Worm (Caenorhabditis elegans) whole organism, mixed stage, embryonic: ENCODE measurements around the gene clc-31.

Experiments used
- M03D4.4 ChIP-seq: sonication (generic microtip); optimal IDR thresholded peaks from 2 replicates; lab custom pipeline; 2017; ENCODE audit warnings: mild to moderate bottlenecking, missing genetic modification characterization, missing compliant biosample characterization
- bed-3 ChIP-seq: fragments of 200-800 bp; sonication (Bioruptor generic); optimal IDR thresholded peaks from 3 replicates; lab custom pipeline; 2018; ENCODE audit warnings: mild to moderate bottlenecking, missing genetic modification characterization, moderate library complexity, missing compliant biosample characterization
- blmp-1 ChIP-seq: fragments of 150-350 bp; optimal IDR thresholded peaks from 2 replicates; lab custom pipeline; 2014; ENCODE audit warnings: missing biosample characterization, missing genetic modification characterization
- ceh-39 ChIP-seq: fragments of 150-350 bp; optimal IDR thresholded peaks from 2 replicates; lab custom pipeline; 2014; ENCODE audit warnings: missing biosample characterization, missing genetic modification characterization
- ceh-43 ChIP-seq: fragments of 200-800 bp; sonication (Bioruptor generic); optimal IDR thresholded peaks from 2 replicates; lab custom pipeline; 2018; ENCODE audit warnings: mild to moderate bottlenecking, missing genetic modification characterization, moderate library complexity, missing compliant biosample characterization
- ceh-83 ChIP-seq: fragments of 200-800 bp; sonication (Bioruptor generic); optimal IDR thresholded peaks from 2 replicates; lab custom pipeline; 2018; ENCODE audit warnings: mild to moderate bottlenecking, missing genetic modification characterization, missing compliant biosample characterization
- ces-1 ChIP-seq: fragments of 150-350 bp; optimal IDR thresholded peaks from 2 replicates; lab custom pipeline; 2014; ENCODE audit warnings: missing biosample characterization, missing genetic modification reagents, missing genetic modification characterization
- cnd-1 ChIP-seq: fragments of 200-800 bp; sonication (Bioruptor generic); optimal IDR thresholded peaks from 2 replicates; lab custom pipeline; 2018; ENCODE audit warnings: mild to moderate bottlenecking, missing genetic modification characterization, missing compliant biosample characterization
- drap-1 ChIP-seq: fragments of 200-800 bp; sonication (Bioruptor generic); optimal IDR thresholded peaks from 3 replicates; lab custom pipeline; 2018; ENCODE audit warnings: mild to moderate bottlenecking, missing genetic modification characterization, missing compliant biosample characterization
- elt-1 ChIP-seq: sonication (generic microtip); optimal IDR thresholded peaks from 2 replicates; lab custom pipeline; 2017; ENCODE audit warnings: missing genetic modification characterization, mild to moderate bottlenecking, missing compliant biosample characterization, antibody characterized with exemption, moderate library complexity, borderline replicate concordance; ENCODE audit not compliant: insufficient read depth
- flh-1 ChIP-seq: fragments of 200-800 bp; sonication (Bioruptor generic); optimal IDR thresholded peaks from 2 replicates; lab custom pipeline; 2018; ENCODE audit warnings: mild to moderate bottlenecking, missing genetic modification characterization, moderate library complexity, missing compliant biosample characterization
- ham-2 ChIP-seq: fragments of 200-800 bp; sonication (Bioruptor generic); optimal IDR thresholded peaks from 2 replicates; lab custom pipeline; 2018; ENCODE audit warnings: mild to moderate bottlenecking, missing genetic modification characterization, missing compliant biosample characterization
- hlh-1 ChIP-seq: fragments of 150-350 bp; optimal IDR thresholded peaks from 2 replicates; lab custom pipeline; 2014; ENCODE audit warnings: missing biosample characterization, missing genetic modification reagents, missing genetic modification characterization
- lin-13 ChIP-seq: fragments of 150-350 bp; optimal IDR thresholded peaks from 2 replicates; lab custom pipeline; 2014; ENCODE audit warnings: missing biosample characterization, missing genetic modification characterization
- lin-32 ChIP-seq: fragments of 200-800 bp; sonication (Bioruptor generic); optimal IDR thresholded peaks from 2 replicates; lab custom pipeline; 2018; ENCODE audit warnings: mild to moderate bottlenecking, missing genetic modification characterization, missing compliant biosample characterization
- lsy-2 ChIP-seq: fragments of 150-350 bp; optimal IDR thresholded peaks from 2 replicates; lab custom pipeline; 2014; ENCODE audit warnings: missing biosample characterization, missing genetic modification characterization
- mab-5 ChIP-seq: fragments of 150-350 bp; optimal IDR thresholded peaks from 2 replicates; lab custom pipeline; 2014; ENCODE audit warnings: missing biosample characterization, missing genetic modification characterization
- mep-1 ChIP-seq: fragments of 150-350 bp; optimal IDR thresholded peaks from 2 replicates; lab custom pipeline; 2017; ENCODE audit warnings: missing biosample characterization, missing genetic modification reagents, missing genetic modification characterization, inconsistent platforms
- mls-2 ChIP-seq: sonication (generic microtip); optimal IDR thresholded peaks from 2 replicates; lab custom pipeline; 2016; ENCODE audit warnings: mild to moderate bottlenecking, missing genetic modification characterization, moderate library complexity, missing compliant biosample characterization
- nhr-12 ChIP-seq: fragments of 150-350 bp; optimal IDR thresholded peaks from 2 replicates; lab custom pipeline; 2014; ENCODE audit warnings: missing biosample characterization, missing genetic modification characterization
- nhr-2 ChIP-seq: fragments of 150-350 bp; optimal IDR thresholded peaks from 2 replicates; lab custom pipeline; 2014; ENCODE audit warnings: missing biosample characterization, missing genetic modification characterization
- nhr-237 ChIP-seq: fragments of 150-350 bp; optimal IDR thresholded peaks from 2 replicates; lab custom pipeline; 2014; ENCODE audit warnings: missing biosample characterization, missing genetic modification characterization
- nhr-28 ChIP-seq: fragments of 150-350 bp; optimal IDR thresholded peaks from 2 replicates; lab custom pipeline; 2014; ENCODE audit warnings: missing biosample characterization, missing genetic modification characterization
- nhr-76 ChIP-seq: sonication (generic microtip); optimal IDR thresholded peaks from 2 replicates; lab custom pipeline; 2017; ENCODE audit warnings: missing biosample characterization, missing genetic modification characterization
- pha-4 ChIP-seq: fragments of 150-350 bp; optimal IDR thresholded peaks from 2 replicates; lab custom pipeline; 2018; ENCODE audit warnings: missing biosample characterization, missing genetic modification reagents, missing genetic modification characterization
- sem-2 ChIP-seq: fragments of 200-800 bp; sonication (Bioruptor generic); optimal IDR thresholded peaks from 2 replicates; lab custom pipeline; 2018; ENCODE audit warnings: mild to moderate bottlenecking, missing genetic modification characterization, missing compliant biosample characterization
- snpc-4 ChIP-seq: fragments of 150-350 bp; optimal IDR thresholded peaks from 2 replicates; lab custom pipeline; 2014; ENCODE audit warnings: missing biosample characterization, missing genetic modification characterization
- sptf-1 ChIP-seq: sonication (generic microtip); optimal IDR thresholded peaks from 2 replicates; lab custom pipeline; 2017; ENCODE audit warnings: mild to moderate bottlenecking, missing genetic modification characterization, moderate library complexity, missing compliant biosample characterization
- tbx-8 ChIP-seq: fragments of 200-800 bp; sonication (Bioruptor generic); optimal IDR thresholded peaks from 2 replicates; lab custom pipeline; 2018; ENCODE audit warnings: mild to moderate bottlenecking, missing genetic modification characterization, moderate library complexity, missing compliant biosample characterization
- unc-120 ChIP-seq: sonication (generic microtip); optimal IDR thresholded peaks from 2 replicates; lab custom pipeline; 2017; ENCODE audit warnings: missing genetic modification characterization, missing compliant biosample characterization; ENCODE audit not compliant: poor library complexity, severe bottlenecking
- unc-39 ChIP-seq: fragments of 150-350 bp; optimal IDR thresholded peaks from 2 replicates; lab custom pipeline; 2014; ENCODE audit warnings: missing biosample characterization, missing genetic modification characterization
- unc-62 ChIP-seq: fragments of 150-350 bp; optimal IDR thresholded peaks from 2 replicates; lab custom pipeline; 2014; ENCODE audit warnings: missing biosample characterization, missing genetic modification reagents, missing genetic modification characterization
- ztf-11 ChIP-seq: fragments of 150-350 bp; optimal IDR thresholded peaks from 2 replicates; lab custom pipeline; 2014; ENCODE audit warnings: missing biosample characterization, missing genetic modification characterization

clc-31 gene

ce11 chrII:378351-378750, 38.0 kb downstream of the clc-31 start, which contains the start of gene C03H5.9:
Gene C03H5.9, plus strand, starts transcription at chrII:378651.
- TF ChIP-seq sptf-1 = no peak
- no peak for TF ChIP-seq ceh-83 (GFP tag; lab: Kevin White, UChicago)
- no peak for TF ChIP-seq nhr-237 (tag; lab: Kevin White, UChicago)
- TF ChIP-seq bed-3 (GFP tag; lab: Kevin White, UChicago) = no peak
- TF ChIP-seq mls-2 = no peak
- no peak for TF ChIP-seq cnd-1 (tag; lab: Kevin White, UChicago)
- no peak for TF ChIP-seq nhr-2
- TF ChIP-seq nhr-76 = no peak
- TF ChIP-seq ceh-39 (tag; lab: Kevin White, UChicago) = no peak
- TF ChIP-seq ztf-11 (tag; lab: Kevin White, UChicago) = no peak
- no peak for TF ChIP-seq ceh-43 (GFP tag; lab: Kevin White, UChicago)
- no peak for TF ChIP-seq mab-5
- TF ChIP-seq lin-13 (tag; lab: Kevin White, UChicago) = no peak
- TF ChIP-seq flh-1 (GFP tag; lab: Kevin White, UChicago) = no peak
- TF ChIP-seq sem-2 (GFP tag; lab: Kevin White, UChicago) = no peak
- no peak for TF ChIP-seq lsy-2
- TF ChIP-seq lin-32 (GFP tag; lab: Kevin White, UChicago) = no peak
- TF ChIP-seq pha-4 = no peak
- no peak for TF ChIP-seq ces-1 (GFP tag; lab: Kevin White, UChicago)
- no peak for TF ChIP-seq unc-62 (GFP tag; lab: Kevin White, UChicago)

- TF ChIP-seq lin-13 (tag; lab: Kevin White, UChicago) (no peak), nhr-2 (no peak), flh-1 (GFP tag; lab: Kevin White, UChicago) (no peak), ztf-11 (tag; lab: Kevin White, UChicago) (no peak), unc-62 (GFP tag; lab: Kevin White, UChicago) (no peak), mls-2 (no peak), elt-1 (tag; lab: Kevin White, UChicago) (no peak), sem-2 (GFP tag; lab: Kevin White, UChicago) (no peak), nhr-12 (no peak), mab-5 (no peak), lsy-2 (no peak), ham-2 (no peak), pha-4 (no peak), M03D4.4 (tag; lab: Kevin White, UChicago) (no peak)
- TF ChIP-seq, all 35 proteins: peak for 0
Measured at ce11 chrII:379935-380334, 39.6 kb downstream of the clc-31 start, which contains the start of gene C03H5.7. Gene C03H5.7, plus strand, starts transcription at chrII:380235.

- no peak for TF ChIP-seq lin-32 (GFP tag; lab: Kevin White, UChicago)
- TF ChIP-seq nhr-2 = no peak
- TF ChIP-seq hlh-1 = no peak
- no peak for TF ChIP-seq ceh-43 (GFP tag; lab: Kevin White, UChicago)
- no peak for TF ChIP-seq unc-39 (tag; lab: Kevin White, UChicago)
- no peak for TF ChIP-seq blmp-1 (tag; lab: Kevin White, UChicago)
- no peak for TF ChIP-seq nhr-28
- TF ChIP-seq nhr-237 (tag; lab: Kevin White, UChicago) = no peak
- TF ChIP-seq bed-3 (GFP tag; lab: Kevin White, UChicago) = no peak
- TF ChIP-seq lin-13 (tag; lab: Kevin White, UChicago) = no peak
- no peak for TF ChIP-seq sem-2 (GFP tag; lab: Kevin White, UChicago)
- no peak for TF ChIP-seq tbx-8 (GFP tag; lab: Kevin White, UChicago)
- TF ChIP-seq ceh-83 (GFP tag; lab: Kevin White, UChicago) = no peak
- no peak for TF ChIP-seq nhr-76
- no peak for TF ChIP-seq mep-1 (tag; lab: Kevin White, UChicago)
- TF ChIP-seq drap-1 (GFP tag; lab: Kevin White, UChicago) = no peak
- no peak for TF ChIP-seq mls-2
Measured at ce11 chrII:385258-385657, 44.9 kb downstream of the clc-31 start, which contains the start of gene C03H5.5. Gene C03H5.5, minus strand, starts transcription at chrII:385358.

ce11 chrII:385957-386356, 45.6 kb downstream of the clc-31 start, which contains the start of gene C03H5.3:
Gene C03H5.3, plus strand, starts transcription at chrII:386088.
- TF ChIP-seq pha-4 = peak; percentile 22
- TF ChIP-seq lin-32 (GFP tag; lab: Kevin White, UChicago) = no peak
- no peak for TF ChIP-seq unc-120 (tag; lab: Kevin White, UChicago)
- peak; percentile 35 for TF ChIP-seq nhr-237 (tag; lab: Kevin White, UChicago)
- TF ChIP-seq tbx-8 (GFP tag; lab: Kevin White, UChicago) = no peak
- TF ChIP-seq ceh-43 (GFP tag; lab: Kevin White, UChicago) = no peak
- no peak for TF ChIP-seq mab-5
- no peak for TF ChIP-seq nhr-2
- peak; percentile 24 for TF ChIP-seq lin-13 (tag; lab: Kevin White, UChicago)
- no peak for TF ChIP-seq cnd-1 (tag; lab: Kevin White, UChicago)
- peak; percentile 10 for TF ChIP-seq lsy-2
- no peak for TF ChIP-seq ztf-11 (tag; lab: Kevin White, UChicago)
- no peak for TF ChIP-seq blmp-1 (tag; lab: Kevin White, UChicago)
- TF ChIP-seq mep-1 (tag; lab: Kevin White, UChicago) = peak; percentile 77
- peak; percentile 48 for TF ChIP-seq ces-1 (GFP tag; lab: Kevin White, UChicago)
- no peak for TF ChIP-seq sptf-1
- no peak for TF ChIP-seq nhr-12
- TF ChIP-seq nhr-28 = no peak
- TF ChIP-seq M03D4.4 (tag; lab: Kevin White, UChicago) = no peak
- TF ChIP-seq mls-2 = no peak
- TF ChIP-seq ceh-83 (GFP tag; lab: Kevin White, UChicago) = no peak
- no peak for TF ChIP-seq sem-2 (GFP tag; lab: Kevin White, UChicago)
- TF ChIP-seq snpc-4 = no peak
- TF ChIP-seq, all 35 proteins: peak for 6
